Fruit fly (Drosophila melanogaster): ENCODE measurements around the gene CG32576.

The CG32576 gene

DNA sequence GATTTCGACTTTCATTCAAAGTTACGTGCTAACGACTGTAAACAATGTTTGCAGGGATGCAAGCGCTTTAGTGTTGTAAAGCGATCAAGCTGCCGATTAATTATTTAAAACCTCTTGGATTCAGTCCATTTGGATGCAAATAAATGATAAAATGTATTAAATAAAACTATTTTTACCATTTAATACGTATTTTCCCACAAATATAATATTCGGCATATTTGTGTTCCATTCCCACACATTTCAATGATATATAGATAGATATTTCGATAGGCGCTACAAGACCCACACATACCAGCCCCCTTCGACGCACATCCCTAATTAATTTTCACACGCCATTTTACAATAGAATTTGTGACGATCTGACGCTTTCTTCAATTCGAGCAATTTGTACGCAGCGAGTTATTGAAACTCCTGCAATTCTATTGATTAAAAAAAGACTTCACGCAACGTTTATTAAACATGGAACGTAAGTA is at the start of gene CG32576, which contains the start of gene caz (continued):
- TF ChIP-seq caup (GFP tag; optimal IDR thresholded peaks at IDR 0.05; ENCODE audit: severe bottlenecking) (peak; percentile 37), fu2 (GFP tag; optimal IDR thresholded peaks at IDR 0.05) (no peak), Nf-YC (tag; optimal IDR thresholded peaks at IDR 0.05) (peak; percentile 56), sd (tag; optimal IDR thresholded peaks at IDR 0.05) (peak; percentile 81), eve (GFP tag; optimal IDR thresholded peaks at IDR 0.05) (peak in 1 of 2 experiments; percentile 82), CG12155 (GFP tag; optimal IDR thresholded peaks at IDR 0.05) (peak; percentile 37), CG18011 (GFP tag; optimal IDR thresholded peaks at IDR 0.05) (peak; percentile 40), H15 (GFP tag; IDR thresholded peaks at IDR 0.05) (no peak), CG1529 (GFP tag; optimal IDR thresholded peaks at IDR 0.05) (peak; percentile 25), tin (GFP tag; optimal IDR thresholded peaks at IDR 0.05) (peak; percentile 22), Aef1 (GFP tag; IDR thresholded peaks at IDR 0.05) (no peak), CG17361 (GFP tag; IDR thresholded peaks at IDR 0.05) (peak; percentile 70; the same call in 2 of the 3 replicates), CG42726 (GFP tag; IDR thresholded peaks at IDR 0.05; ENCODE audit: partially characterized antibody) (no peak), Max (GFP tag; optimal IDR thresholded peaks at IDR 0.05) (peak; percentile 49), Lhr (GFP tag; optimal IDR thresholded peaks at IDR 0.05) (peak; percentile 9), az2 (GFP tag; optimal IDR thresholded peaks at IDR 0.05) (peak; percentile 29), CG2116 (GFP tag; optimal IDR thresholded peaks at IDR 0.05) (peak; percentile 95), Fer3 (tag; optimal IDR thresholded peaks at IDR 0.05) (no peak), Deaf1 (tag; optimal IDR thresholded peaks at IDR 0.05) (peak; percentile 12), vfl (GFP tag; optimal IDR thresholded peaks at IDR 0.05) (peak; percentile 15), maf-S (GFP tag; optimal IDR thresholded peaks at IDR 0.05) (no peak), CG17186 (GFP tag; optimal IDR thresholded peaks at IDR 0.05) (peak; percentile 13), Dp (GFP tag; optimal IDR thresholded peaks at IDR 0.05) (peak; percentile 50), nerfin-2 (GFP tag; IDR thresholded peaks at IDR 0.05; ENCODE audit: partially characterized antibody) (no peak), Fer2 (tag; optimal IDR thresholded peaks at IDR 0.05) (peak; percentile 37), CG7928 (GFP tag; optimal IDR thresholded peaks at IDR 0.05) (peak; percentile 95), CG9215 (GFP tag; IDR thresholded peaks at IDR 0.05) (no peak), Trl (optimal IDR thresholded peaks at IDR 0.05) (no peak), Trl (GFP tag; optimal IDR thresholded peaks at IDR 0.05) (peak; percentile 14), CG16813 (GFP tag; IDR thresholded peaks at IDR 0.05; ENCODE audit: partially characterized antibody) (peak; percentile 64), unc-4 (GFP tag; IDR thresholded peaks at IDR 0.05; ENCODE audit: partially characterized antibody) (peak; percentile 73), nmo (GFP tag; optimal IDR thresholded peaks at IDR 0.05) (peak; percentile 57), Doc3 (GFP tag; IDR thresholded peaks at IDR 0.05; ENCODE audit: partially characterized antibody) (peak; percentile 66; the same call in 2 of the 3 replicates), tll (GFP tag; optimal IDR thresholded peaks at IDR 0.05) (peak in 1 of 2 experiments; percentile 11), CG13424 (tag; optimal IDR thresholded peaks at IDR 0.05) (peak; percentile 59), Hmx (GFP tag; optimal IDR thresholded peaks at IDR 0.05) (no peak), CG12659 (GFP tag; optimal IDR thresholded peaks at IDR 0.05) (peak; percentile 83), CG1603 (tag; optimal IDR thresholded peaks at IDR 0.05) (peak; percentile 23), CG4617 (GFP tag; optimal IDR thresholded peaks at IDR 0.05; ENCODE audit: borderline replicate concordance) (peak; percentile 26), CG15514 (GFP tag; optimal IDR thresholded peaks at IDR 0.05) (peak; percentile 73), CG13287 (GFP tag; IDR thresholded peaks at IDR 0.05; ENCODE audit: partially characterized antibody) (peak; percentile 72), CG10543 (GFP tag; optimal IDR thresholded peaks at IDR 0.05) (peak; percentile 74), CG12391 (tag; optimal IDR thresholded peaks at IDR 0.05) (peak; percentile 61), gcm2 (GFP tag; optimal IDR thresholded peaks at IDR 0.05) (no peak), bab2 (GFP tag; optimal IDR thresholded peaks at IDR 0.05) (no peak), BEAF-32 (GFP tag; optimal IDR thresholded peaks at IDR 0.05) (peak; percentile 80), YL-1 (GFP tag; optimal IDR thresholded peaks at IDR 0.05) (peak; percentile 84), ATbp (GFP tag; optimal IDR thresholded peaks at IDR 0.05) (no peak), Hey (tag; optimal IDR thresholded peaks at IDR 0.05) (no peak)
